Worm (Caenorhabditis elegans) whole organism, young adult: ENCODE results near the gene nhr-257.

ENCODE experiments used
- F10E7.11 ChIP-seq: sonication (generic microtip); optimal IDR thresholded peaks from 2 replicates; lab custom pipeline; 2017; ENCODE audit warnings: mild to moderate bottlenecking, missing genetic modification characterization, moderate library complexity, missing compliant biosample characterization
- F57A8.1 ChIP-seq: fragments of 200-800 bp; sonication (Bioruptor generic); optimal IDR thresholded peaks from 2 replicates; lab custom pipeline; 2018; ENCODE audit warnings: mild to moderate bottlenecking, missing genetic modification characterization, moderate library complexity, missing compliant biosample characterization
- F57C9.4 ChIP-seq: sonication (generic microtip); optimal IDR thresholded peaks from 2 replicates; lab custom pipeline; 2017; ENCODE audit warnings: mild to moderate bottlenecking, missing genetic modification characterization, missing compliant biosample characterization
- K11D2.4 ChIP-seq: fragments of 200-800 bp; sonication (Bioruptor generic); IDR thresholded peaks from 2 replicates; pipeline ENCODE4 v1.3.6; 2022; ENCODE audit warnings: missing genetic modification reagents, missing genetic modification characterization, missing compliant biosample characterization
- T07F8.4 ChIP-seq: sonication (generic microtip); optimal IDR thresholded peaks from 2 replicates; lab custom pipeline; 2016; ENCODE audit warnings: mild to moderate bottlenecking, missing genetic modification characterization, moderate library complexity, missing compliant biosample characterization
- Y95B8A.8 ChIP-seq: fragments of 200-800 bp; sonication (Bioruptor generic); IDR thresholded peaks from 2 replicates; pipeline ENCODE4 v1.3.6; 2022; ENCODE audit warnings: missing genetic modification reagents, missing genetic modification characterization, missing compliant biosample characterization
- ama-1 ChIP-seq, 3 experiments: fragments of 150-350 bp in 1 of 3; sonication (generic microtip) in 2 of 3; optimal IDR thresholded peaks; 2 replicates each; lab custom pipeline; 2014 to 2018; ENCODE audit warnings: missing biosample characterization in 2 of 3, missing genetic modification characterization in 2 of 3, missing genetic modification reagents in 2 of 3
- aptf-3 ChIP-seq: fragments of 200-800 bp; sonication (Bioruptor generic); IDR thresholded peaks from 2 replicates; pipeline ENCODE4 v1.3.6; 2022; ENCODE audit warnings: missing genetic modification characterization, missing compliant biosample characterization
- atf-7 ChIP-seq: sonication (generic microtip); optimal IDR thresholded peaks from 2 replicates; lab custom pipeline; 2017; ENCODE audit warnings: mild to moderate bottlenecking, missing genetic modification characterization, missing compliant biosample characterization
- athp-1 ChIP-seq: sonication (generic microtip); optimal IDR thresholded peaks from 2 replicates; lab custom pipeline; 2017; ENCODE audit warnings: mild to moderate bottlenecking, missing genetic modification characterization, missing compliant biosample characterization
- attf-3 ChIP-seq: fragments of 200-800 bp; sonication (Bioruptor generic); conservative IDR thresholded peaks from 2 replicates; pipeline ENCODE4 v1.3.6; 2022; ENCODE audit warnings: missing genetic modification reagents, missing genetic modification characterization, missing compliant biosample characterization
- attf-5 ChIP-seq: fragments of 200-800 bp; sonication (Bioruptor generic); optimal IDR thresholded peaks from 2 replicates; lab custom pipeline; 2018; ENCODE audit warnings: mild to moderate bottlenecking, missing genetic modification characterization, missing compliant biosample characterization
- ceh-27 ChIP-seq: fragments of 200-800 bp; sonication (Bioruptor generic); optimal IDR thresholded peaks from 2 replicates; lab custom pipeline; 2018; ENCODE audit warnings: mild to moderate bottlenecking, missing genetic modification characterization, moderate library complexity, missing compliant biosample characterization
- ceh-91 ChIP-seq: fragments of 200-800 bp; sonication (Bioruptor generic); IDR thresholded peaks from 2 replicates; pipeline ENCODE4 v1.3.6; 2022; ENCODE audit warnings: missing genetic modification reagents, missing genetic modification characterization, missing compliant biosample characterization
- dox-1 ChIP-seq: fragments of 200-800 bp; sonication (Bioruptor generic); IDR thresholded peaks from 2 replicates; pipeline ENCODE4 v1.3.6; 2022; ENCODE audit warnings: missing genetic modification reagents, missing genetic modification characterization, missing compliant biosample characterization
- dpl-1 ChIP-seq: fragments of 150-350 bp; optimal IDR thresholded peaks from 2 replicates; lab custom pipeline; 2014; ENCODE audit warnings: missing biosample characterization, missing genetic modification reagents, missing genetic modification characterization
- efl-1 ChIP-seq: fragments of 150-350 bp; optimal IDR thresholded peaks from 2 replicates; lab custom pipeline; 2014; ENCODE audit warnings: missing biosample characterization, missing genetic modification reagents, missing genetic modification characterization
- egrh-3 ChIP-seq: fragments of 200-800 bp; sonication (Bioruptor generic); IDR thresholded peaks from 2 replicates; pipeline ENCODE4 v1.3.6; 2022; ENCODE audit warnings: missing genetic modification reagents, missing genetic modification characterization, missing compliant biosample characterization
- hmg-1.2 ChIP-seq: fragments of 200-800 bp; sonication (Bioruptor generic); IDR thresholded peaks from 2 replicates; pipeline ENCODE4 v1.3.6; 2022; ENCODE audit warnings: missing genetic modification reagents, missing genetic modification characterization, missing compliant biosample characterization
- let-526 ChIP-seq: fragments of 200-800 bp; sonication (Bioruptor generic); IDR thresholded peaks from 2 replicates; pipeline ENCODE4 v1.3.6; 2022; ENCODE audit warnings: missing genetic modification reagents, missing genetic modification characterization, missing compliant biosample characterization
- lin-26 ChIP-seq: fragments of 200-800 bp; sonication (Bioruptor generic); IDR thresholded peaks from 2 replicates; pipeline ENCODE4 v1.3.6; 2022; ENCODE audit warnings: missing genetic modification reagents, missing genetic modification characterization, missing compliant biosample characterization
- lin-35 ChIP-seq, 3 experiments: fragments of 150-350 bp in 2 of 3; sonication (generic microtip) in 1 of 3; optimal IDR thresholded peaks; 2 replicates each; lab custom pipeline; 2014 to 2018; ENCODE audit warnings: missing biosample characterization in 3 of 3, missing genetic modification characterization in 3 of 3, missing genetic modification reagents in 3 of 3
- lir-1 ChIP-seq: fragments of 200-800 bp; sonication (Bioruptor generic); conservative IDR thresholded peaks from 2 replicates; pipeline ENCODE4 v1.3.6; 2022; ENCODE audit warnings: missing genetic modification reagents, missing genetic modification characterization, missing compliant biosample characterization
- lsl-1 ChIP-seq: fragments of 200-800 bp; sonication (Bioruptor generic); optimal IDR thresholded peaks from 2 replicates; lab custom pipeline; 2018; ENCODE audit warnings: mild to moderate bottlenecking, missing genetic modification characterization, moderate library complexity, missing compliant biosample characterization
- madf-10 ChIP-seq: sonication (generic microtip); optimal IDR thresholded peaks from 2 replicates; lab custom pipeline; 2016; ENCODE audit warnings: mild to moderate bottlenecking, missing genetic modification characterization, missing compliant biosample characterization
- mcd-1 ChIP-seq: fragments of 200-800 bp; sonication (Bioruptor generic); IDR thresholded peaks from 2 replicates; pipeline ENCODE4 v1.3.6; 2022; ENCODE audit warnings: missing genetic modification reagents, missing genetic modification characterization, missing compliant biosample characterization
- nfyb-1 ChIP-seq: fragments of 200-800 bp; sonication (Bioruptor generic); IDR thresholded peaks from 2 replicates; pipeline ENCODE4 v1.3.6; 2022; ENCODE audit warnings: missing genetic modification reagents, missing genetic modification characterization, missing compliant biosample characterization
- nhr-80 ChIP-seq: sonication (generic microtip); optimal IDR thresholded peaks from 2 replicates; lab custom pipeline; 2016; ENCODE audit warnings: missing genetic modification characterization, missing compliant biosample characterization
- pha-4 ChIP-seq: fragments of 150-350 bp; sonication (generic microtip); optimal IDR thresholded peaks from 2 replicates; lab custom pipeline; 2014; ENCODE audit warnings: missing biosample characterization, missing genetic modification reagents, missing genetic modification characterization
- rcor-1 ChIP-seq: fragments of 200-800 bp; sonication (Bioruptor generic); IDR thresholded peaks from 2 replicates; pipeline ENCODE4 v1.3.6; 2022; ENCODE audit warnings: missing genetic modification reagents, missing genetic modification characterization, missing compliant biosample characterization
- snpc-3.4 ChIP-seq: sonication (generic microtip); optimal IDR thresholded peaks from 2 replicates; lab custom pipeline; 2017; ENCODE audit warnings: missing genetic modification characterization, mild to moderate bottlenecking, missing compliant biosample characterization, antibody characterized with exemption, moderate library complexity, missing genotype, missing genetic modification reagents
- sptf-2 ChIP-seq: fragments of 200-800 bp; sonication (Bioruptor generic); optimal IDR thresholded peaks from 2 replicates; lab custom pipeline; 2018; ENCODE audit warnings: mild to moderate bottlenecking, missing genetic modification characterization, missing compliant biosample characterization
- unc-62 ChIP-seq: fragments of 150-350 bp; optimal IDR thresholded peaks from 2 replicates; lab custom pipeline; 2014; ENCODE audit warnings: missing biosample characterization, missing genetic modification reagents, missing genetic modification characterization
- zfh-2 ChIP-seq: fragments of 200-800 bp; sonication (Bioruptor generic); conservative IDR thresholded peaks from 2 replicates; pipeline ENCODE4 v1.3.6; 2022; ENCODE audit warnings: missing genetic modification reagents, missing genetic modification characterization, missing compliant biosample characterization
- ztf-25 ChIP-seq: fragments of 200-800 bp; sonication (Bioruptor generic); IDR thresholded peaks from 2 replicates; pipeline ENCODE4 v1.3.6; 2022; ENCODE audit warnings: missing genetic modification reagents, missing genetic modification characterization, missing compliant biosample characterization
- ztf-3 ChIP-seq: fragments of 200-800 bp; sonication (Bioruptor generic); optimal IDR thresholded peaks from 2 replicates; lab custom pipeline; 2018; ENCODE audit warnings: mild to moderate bottlenecking, missing genetic modification characterization, missing compliant biosample characterization

Gene nhr-257

ce11 chrII:3893911-3894310 is 41.2 kb downstream of the nhr-257 start:
- TF ChIP-seq dpl-1 (GFP tag; lab: Kevin White, UChicago) (no peak), F10E7.11 (tag; lab: Kevin White, UChicago) (no peak)

- TF ChIP-seq lir-1 (GFP tag; lab: Robert Waterston, UW): no peak
- no peak for TF ChIP-seq K11D2.4 (GFP tag; lab: Robert Waterston, UW)
- no peak for TF ChIP-seq dox-1
- no peak for TF ChIP-seq ztf-3 (GFP tag; lab: Kevin White, UChicago)
- no peak for TF ChIP-seq ztf-25 (GFP tag; lab: Robert Waterston, UW)
- TF ChIP-seq athp-1 (tag; lab: Kevin White, UChicago): no peak
- no peak for TF ChIP-seq let-526 (GFP tag; lab: Robert Waterston, UW)
- TF ChIP-seq mcd-1: no peak
- no peak for TF ChIP-seq ceh-91 (GFP tag; lab: Robert Waterston, UW)
- TF ChIP-seq rcor-1: no peak
- TF ChIP-seq ama-1 (optimal IDR thresholded peaks at IDR 0.05; lab: Kevin White, UChicago): no peak
- TF ChIP-seq ama-1 (GFP tag; optimal IDR thresholded peaks at IDR 0.05; lab: Kevin White, UChicago): no peak
These were observed 42.0 kb downstream of the nhr-257 start, which contains the start of gene F53C3.7 for ce11 chrII:3894755-3895154. Gene F53C3.7 (plus strand): TSS chrII:3895055.

- no peak for TF ChIP-seq dox-1
- peak; percentile 88 for TF ChIP-seq hmg-1.2 (GFP tag; lab: Robert Waterston, UW)
These were observed 44.2 kb downstream of the nhr-257 start for ce11 chrII:3896920-3897319.

- TF ChIP-seq lsl-1 (GFP tag; lab: Kevin White, UChicago) (no peak), ceh-27 (GFP tag; lab: Kevin White, UChicago) (peak; percentile 31), F57A8.1 (GFP tag; lab: Kevin White, UChicago) (no peak), sptf-2 (GFP tag; lab: Kevin White, UChicago) (no peak), dox-1 (0 out of 2 replicates have a peak, but pooled peaks have one; percentile 28), lin-26 (GFP tag; lab: Robert Waterston, UW) (0 out of 2 replicates have a peak, but pooled peaks have one; percentile 40), attf-5 (GFP tag; lab: Kevin White, UChicago) (peak; percentile 31), athp-1 (tag; lab: Kevin White, UChicago) (no peak), T07F8.4 (tag; lab: Kevin White, UChicago) (no peak), nfyb-1 (GFP tag; lab: Robert Waterston, UW) (peak; percentile 64), nhr-80 (no peak), efl-1 (no peak), unc-62 (GFP tag; lab: Kevin White, UChicago) (peak; percentile 16), atf-7 (tag; lab: Kevin White, UChicago) (peak; percentile 93), K11D2.4 (GFP tag; lab: Robert Waterston, UW) (no peak), egrh-3 (GFP tag; lab: Robert Waterston, UW) (peak; percentile 85), F57C9.4 (tag; lab: Kevin White, UChicago) (no peak), pha-4 (tag; lab: Kevin White, UChicago) (no peak), zfh-2 (peak; percentile 92), madf-10 (tag; lab: Kevin White, UChicago) (no peak), attf-3 (GFP tag; lab: Robert Waterston, UW) (no peak), snpc-3.4 (tag; lab: Kevin White, UChicago) (no peak), aptf-3 (no peak), Y95B8A.8 (GFP tag; lab: Robert Waterston, UW) (no peak), lin-35 (GFP tag; optimal IDR thresholded peaks at IDR 0.05; lab: Kevin White, UChicago) (peak in 1 of 3 experiments; percentile 24)
These were observed 45.2 kb downstream of the nhr-257 start, which contains the start of gene F53C3.6 for ce11 chrII:3897758-3898494. Gene F53C3.6 (plus strand): TSS chrII:3898142.
